Fruit fly (Drosophila melanogaster) Kc167 (cell line): ENCODE data around the gene tim.

Experiments used
- Myc ChIP-seq: fragments of >200 bp; optimal IDR thresholded peaks from 2 replicates; lab custom pipeline; 2017; ENCODE audit warnings: missing external identifiers
- Sin3A ChIP-seq: fragments of >200 bp; optimal IDR thresholded peaks from 2 replicates; lab custom pipeline; 2018; ENCODE audit warnings: missing external identifiers
- h ChIP-seq: fragments of >200 bp; optimal IDR thresholded peaks from 3 replicates; lab custom pipeline; 2018; ENCODE audit warnings: missing external identifiers
- insv ChIP-seq: fragments of >200 bp; optimal IDR thresholded peaks from 3 replicates; lab custom pipeline; 2018; ENCODE audit warnings: missing external identifiers
- psq ChIP-seq: fragments of >200 bp; optimal IDR thresholded peaks from 2 replicates; lab custom pipeline; 2017; ENCODE audit warnings: missing external identifiers
- ttk ChIP-seq: sonication (Bioruptor generic); optimal IDR thresholded peaks from 2 replicates; lab custom pipeline; 2017; ENCODE audit warnings: missing external identifiers

tim gene

dm6 chr2L:3543062-3543461 lies 35.1 kb upstream of the tim start:
- TF ChIP-seq Myc (lab: Kevin White, UChicago), result no peak
- TF ChIP-seq h (lab: Kevin White, UChicago), result no peak
- no peak for TF ChIP-seq ttk (lab: Kevin White, UChicago)
- TF ChIP-seq psq (lab: Kevin White, UChicago), result no peak
- no peak for TF ChIP-seq insv
- TF ChIP-seq Sin3A, result no peak

dm6 chr2L:3539996-3540395 lies 32.1 kb upstream of the tim start:
- TF ChIP-seq h (lab: Kevin White, UChicago) (no peak), insv (no peak), psq (lab: Kevin White, UChicago) (no peak), ttk (lab: Kevin White, UChicago) (no peak), Sin3A (no peak), Myc (lab: Kevin White, UChicago) (no peak)

dm6 chr2L:3539412-3539743 lies 31.5 kb upstream of the tim start:
- TF ChIP-seq insv (no peak), Sin3A (no peak), h (lab: Kevin White, UChicago) (no peak), ttk (lab: Kevin White, UChicago) (no peak), psq (lab: Kevin White, UChicago) (no peak), Myc (lab: Kevin White, UChicago) (no peak)

- TF ChIP-seq h (lab: Kevin White, UChicago) (no peak), Myc (lab: Kevin White, UChicago) (no peak), ttk (lab: Kevin White, UChicago) (no peak), Sin3A (no peak), insv (no peak)
These were observed 30.9 kb upstream of the tim start, which contains the start of gene drm for dm6 chr2L:3538564-3539411. Gene drm (plus strand): TSS chr2L:3539247.

dm6 chr2L:3534227-3534842 lies 26.4 kb upstream of the tim start:
- TF ChIP-seq psq (lab: Kevin White, UChicago) (no peak), h (lab: Kevin White, UChicago) (no peak), Myc (lab: Kevin White, UChicago) (no peak), ttk (lab: Kevin White, UChicago) (no peak), insv (no peak), Sin3A (no peak)

dm6 chr2L:3532973-3533525 lies 25.1 kb upstream of the tim start:
- TF ChIP-seq insv, result no peak
- TF ChIP-seq Myc (lab: Kevin White, UChicago), result no peak
- no peak for TF ChIP-seq Sin3A
- TF ChIP-seq h (lab: Kevin White, UChicago), result no peak
- no peak for TF ChIP-seq ttk (lab: Kevin White, UChicago)
- TF ChIP-seq psq (lab: Kevin White, UChicago), result no peak

dm6 chr2L:3530186-3530832 lies 22.4 kb upstream of the tim start, which contains the start of the genes Spindly and IFT57:
Gene Spindly (minus strand): TSS chr2L:3530317.
Gene IFT57 (plus strand): TSS chr2L:3530789.
- TF ChIP-seq ttk (lab: Kevin White, UChicago) (no peak), psq (lab: Kevin White, UChicago) (no peak)

- TF ChIP-seq Myc (lab: Kevin White, UChicago) (no peak), ttk (lab: Kevin White, UChicago) (no peak), Sin3A (no peak), insv (no peak), psq (lab: Kevin White, UChicago) (no peak), h (lab: Kevin White, UChicago) (no peak)
These were observed 16.8 kb upstream of the tim start, which contains the start of gene CG8852 for dm6 chr2L:3524729-3525181. Gene CG8852 (plus strand): TSS chr2L:3525131.

dm6 chr2L:3523956-3524355 lies 16.0 kb upstream of the tim start, which contains the start of gene Sr-CIV:
Gene Sr-CIV (minus strand): TSS chr2L:3524056.
- TF ChIP-seq ttk (lab: Kevin White, UChicago) (no peak), h (lab: Kevin White, UChicago) (no peak), insv (no peak), psq (lab: Kevin White, UChicago) (no peak), Myc (lab: Kevin White, UChicago) (no peak), Sin3A (no peak)

- no peak for TF ChIP-seq Myc (lab: Kevin White, UChicago)
- TF ChIP-seq h (lab: Kevin White, UChicago), result no peak
- TF ChIP-seq Sin3A, result no peak
- no peak for TF ChIP-seq ttk (lab: Kevin White, UChicago)
- no peak for TF ChIP-seq insv
- TF ChIP-seq psq (lab: Kevin White, UChicago), result no peak
These were observed 11.6 kb upstream of the tim start, which contains the start of the genes CG3213 and CG8851 for dm6 chr2L:3519551-3519950. Gene CG3213 (minus strand): TSS chr2L:3519651. Gene CG8851 (plus strand): TSS chr2L:3519677.

dm6 chr2L:3514569-3515191 lies 6.8 kb upstream of the tim start, which contains the start of the genes LeuRS and CG17593:
Gene LeuRS (minus strand): TSS chr2L:3514656.
Gene CG17593 (plus strand): TSS chr2L:3514872.
- TF ChIP-seq psq (lab: Kevin White, UChicago) (no peak), Myc (lab: Kevin White, UChicago) (no peak), ttk (lab: Kevin White, UChicago) (no peak), insv (no peak), h (lab: Kevin White, UChicago) (no peak), Sin3A (no peak)
